Worm (Caenorhabditis elegans): ENCODE measurements around the gene Y43F8C.7.

Y43F8C.7 gene

ce11 chrV:19640808-19641207, 3.0 kb downstream of the Y43F8C.7 start, which contains the start of gene Y43F8C.6:
Y43F8C.6 (minus strand) TSS chrV:19640908.
- no peak for TF ChIP-seq pha-4 (tag; optimal IDR thresholded peaks at IDR 0.05)
- no peak for TF ChIP-seq zip-8 (tag; optimal IDR thresholded peaks at IDR 0.05)
- TF ChIP-seq nhr-28 (tag; optimal IDR thresholded peaks at IDR 0.05), result no peak
- no peak for TF ChIP-seq ces-1 (GFP tag; optimal IDR thresholded peaks at IDR 0.05)
- TF ChIP-seq ceh-83 (GFP tag; optimal IDR thresholded peaks at IDR 0.05), result no peak
- TF ChIP-seq hlh-1 (tag; optimal IDR thresholded peaks at IDR 0.05), result no peak

ce11 chrV:19637890-19638289, 5.9 kb downstream of the Y43F8C.7 start:
- TF ChIP-seq tbx-8 (GFP tag; optimal IDR thresholded peaks at IDR 0.05), result no peak
- no peak for TF ChIP-seq lin-13 (tag; optimal IDR thresholded peaks at IDR 0.05)
- no peak for TF ChIP-seq nhr-28 (tag; optimal IDR thresholded peaks at IDR 0.05)
- no peak for TF ChIP-seq nhr-2 (tag; optimal IDR thresholded peaks at IDR 0.05)
- no peak for TF ChIP-seq mls-2 (tag; optimal IDR thresholded peaks at IDR 0.05)
- no peak for TF ChIP-seq lin-32 (GFP tag; optimal IDR thresholded peaks at IDR 0.05)
- no peak for TF ChIP-seq sptf-1 (tag; optimal IDR thresholded peaks at IDR 0.05)
- TF ChIP-seq ham-2 (GFP tag; optimal IDR thresholded peaks at IDR 0.05), result no peak
- no peak for TF ChIP-seq bed-3 (GFP tag; optimal IDR thresholded peaks at IDR 0.05)
- no peak for TF ChIP-seq ceh-43 (GFP tag; optimal IDR thresholded peaks at IDR 0.05)
- TF ChIP-seq unc-39 (tag; optimal IDR thresholded peaks at IDR 0.05), result no peak
- TF ChIP-seq lsy-2 (tag; optimal IDR thresholded peaks at IDR 0.05), result no peak
- no peak for TF ChIP-seq nhr-12 (tag; optimal IDR thresholded peaks at IDR 0.05)
- TF ChIP-seq ces-1 (GFP tag; optimal IDR thresholded peaks at IDR 0.05), result no peak
- no peak for TF ChIP-seq mab-5 (tag; optimal IDR thresholded peaks at IDR 0.05)

- TF ChIP-seq zip-8 (tag; optimal IDR thresholded peaks at IDR 0.05), result peak; percentile 93
- no peak for TF ChIP-seq M03D4.4 (tag; optimal IDR thresholded peaks at IDR 0.05)
These were observed 7.6 kb downstream of the Y43F8C.7 start for ce11 chrV:19636194-19636584.

ce11 chrV:19635525-19636193, 8.2 kb downstream of the Y43F8C.7 start:
- TF ChIP-seq drap-1 (GFP tag; optimal IDR thresholded peaks at IDR 0.05), result peak; percentile 14

- no peak for TF ChIP-seq mep-1 (tag; optimal IDR thresholded peaks at IDR 0.05)
- peak; percentile 19 for TF ChIP-seq sptf-1 (tag; optimal IDR thresholded peaks at IDR 0.05)
- TF ChIP-seq ces-1 (GFP tag; optimal IDR thresholded peaks at IDR 0.05), result no peak
These were observed 9.6 kb downstream of the Y43F8C.7 start for ce11 chrV:19634197-19634596.

- TF ChIP-seq nhr-28 (tag; optimal IDR thresholded peaks at IDR 0.05), result no peak
- no peak for TF ChIP-seq bed-3 (GFP tag; optimal IDR thresholded peaks at IDR 0.05)
These were observed 10.9 kb downstream of the Y43F8C.7 start for ce11 chrV:19632948-19633347.

ce11 chrV:19632546-19632945, 11.3 kb downstream of the Y43F8C.7 start, which contains the start of gene Y43F8C.5:
Y43F8C.5 (minus strand) TSS chrV:19632646.
- TF ChIP-seq unc-120 (tag; optimal IDR thresholded peaks at IDR 0.05; ENCODE audit: poor library complexity, severe bottlenecking) (no peak), ces-1 (GFP tag; optimal IDR thresholded peaks at IDR 0.05) (no peak), lin-13 (tag; optimal IDR thresholded peaks at IDR 0.05) (no peak), sptf-1 (tag; optimal IDR thresholded peaks at IDR 0.05) (no peak), ztf-11 (tag; optimal IDR thresholded peaks at IDR 0.05) (no peak), ceh-83 (GFP tag; optimal IDR thresholded peaks at IDR 0.05) (no peak), zip-8 (tag; optimal IDR thresholded peaks at IDR 0.05) (no peak), mls-2 (tag; optimal IDR thresholded peaks at IDR 0.05) (no peak), flh-1 (GFP tag; optimal IDR thresholded peaks at IDR 0.05) (no peak), unc-62 (GFP tag; optimal IDR thresholded peaks at IDR 0.05) (no peak), tbx-8 (GFP tag; optimal IDR thresholded peaks at IDR 0.05) (no peak)

ce11 chrV:19630569-19630968, 13.3 kb downstream of the Y43F8C.7 start:
- TF ChIP-seq blmp-1 (tag; optimal IDR thresholded peaks at IDR 0.05), result no peak
- peak; percentile 22 for TF ChIP-seq mls-2 (tag; optimal IDR thresholded peaks at IDR 0.05)

All from whole organism, mixed stage, embryonic.